Worm (Caenorhabditis elegans) whole organism, late embryonic: ENCODE data around the gene T22B7.3.

Experiments
- ama-1 ChIP-seq: fragments of 150-350 bp; optimal IDR thresholded peaks from 2 replicates; lab custom pipeline; 2014
- ceh-31 ChIP-seq: sonication (generic microtip); optimal IDR thresholded peaks from 2 replicates; lab custom pipeline; 2016; ENCODE audit warnings: missing genetic modification characterization, missing compliant biosample characterization
- ceh-34 ChIP-seq: sonication (generic microtip); optimal IDR thresholded peaks from 2 replicates; lab custom pipeline; 2016; ENCODE audit warnings: mild to moderate bottlenecking, missing genetic modification characterization, missing compliant biosample characterization
- ceh-48 ChIP-seq: sonication (generic microtip); optimal IDR thresholded peaks from 2 replicates; lab custom pipeline; 2016; ENCODE audit warnings: missing genetic modification characterization, inconsistent platforms, missing compliant biosample characterization
- dmd-4 ChIP-seq: sonication (generic microtip); optimal IDR thresholded peaks from 2 replicates; lab custom pipeline; 2016; ENCODE audit warnings: borderline replicate concordance, missing genetic modification characterization, missing compliant biosample characterization
- fkh-10 ChIP-seq: fragments of 150-350 bp; optimal IDR thresholded peaks from 2 replicates; lab custom pipeline; 2014; ENCODE audit warnings: missing biosample characterization, missing genetic modification reagents, missing genetic modification characterization
- lin-11 ChIP-seq: fragments of 200-800 bp; sonication (Bioruptor generic); optimal IDR thresholded peaks from 2 replicates; lab custom pipeline; 2018; ENCODE audit warnings: mild to moderate bottlenecking, missing genetic modification characterization, missing compliant biosample characterization
- pha-4 ChIP-seq: fragments of 150-350 bp; optimal IDR thresholded peaks from 2 replicates; lab custom pipeline; 2018; ENCODE audit warnings: missing biosample characterization, missing genetic modification reagents, missing genetic modification characterization
- tbx-7 ChIP-seq: sonication (generic microtip); optimal IDR thresholded peaks from 2 replicates; lab custom pipeline; 2016; ENCODE audit warnings: missing genotype, missing genetic modification characterization, missing compliant biosample characterization
- unc-55 ChIP-seq: sonication (generic microtip); optimal IDR thresholded peaks from 2 replicates; lab custom pipeline; 2017; ENCODE audit warnings: missing biosample characterization, missing genetic modification reagents, missing genetic modification characterization

DNA sequence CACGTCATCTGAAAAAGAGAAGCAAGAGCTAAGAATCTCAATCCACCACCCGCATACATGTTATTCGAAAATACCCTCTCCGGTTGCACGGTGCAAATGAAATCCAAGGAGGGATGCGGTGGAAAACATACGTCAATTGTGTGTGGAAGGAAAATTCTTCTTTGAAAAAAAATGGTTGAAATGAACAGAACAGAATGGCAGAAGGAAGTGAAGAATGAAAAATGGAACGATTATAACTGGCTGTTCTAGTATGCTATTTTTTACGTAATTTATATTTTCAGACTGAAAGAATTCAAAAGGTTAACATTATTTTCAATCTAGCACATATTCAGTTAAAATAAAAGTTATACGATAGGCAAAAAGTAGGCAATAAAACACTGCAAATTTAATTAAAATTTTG, 31.2 kb upstream of the T22B7.3 start:
- no peak for TF ChIP-seq ama-1 (lab: Kevin White, UChicago)
- TF ChIP-seq tbx-7: no peak
- no peak for TF ChIP-seq ceh-31 (tag; lab: Kevin White, UChicago)
- no peak for TF ChIP-seq ceh-34 (tag; lab: Kevin White, UChicago)
- no peak for TF ChIP-seq pha-4 (tag; lab: Kevin White, UChicago)
- TF ChIP-seq unc-55 (GFP tag; lab: Kevin White, UChicago): no peak
- TF ChIP-seq dmd-4 (tag; lab: Kevin White, UChicago): no peak
- TF ChIP-seq lin-11 (tag; lab: Kevin White, UChicago): no peak
- no peak for TF ChIP-seq fkh-10 (GFP tag; lab: Kevin White, UChicago)
- no peak for TF ChIP-seq ceh-48 (tag; lab: Kevin White, UChicago)
